Worm (Caenorhabditis elegans) whole organism, young adult: ENCODE measurements around the gene Y39B6A.29.

Source experiments
- C17E4.6 ChIP-seq: fragments of 200-800 bp; sonication (Bioruptor generic); IDR thresholded peaks from 2 replicates; pipeline ENCODE4 v1.3.6; 2022; ENCODE audit warnings: missing genetic modification reagents, missing genetic modification characterization, missing compliant biosample characterization
- F52B5.7 ChIP-seq: sonication (generic microtip); optimal IDR thresholded peaks from 2 replicates; lab custom pipeline; 2016; ENCODE audit warnings: mild to moderate bottlenecking, missing genetic modification characterization, missing compliant biosample characterization
- ama-1 ChIP-seq, 3 experiments: fragments of 150-350 bp in 1 of 3; sonication (generic microtip) in 2 of 3; optimal IDR thresholded peaks; 2 replicates each; lab custom pipeline; 2014 to 2018; ENCODE audit warnings: missing biosample characterization in 2 of 3, missing genetic modification characterization in 2 of 3, missing genetic modification reagents in 2 of 3
- atf-7 ChIP-seq: sonication (generic microtip); optimal IDR thresholded peaks from 2 replicates; lab custom pipeline; 2017; ENCODE audit warnings: mild to moderate bottlenecking, missing genetic modification characterization, missing compliant biosample characterization
- cebp-2 ChIP-seq: fragments of 200-800 bp; sonication (Bioruptor generic); IDR thresholded peaks from 2 replicates; pipeline ENCODE4 v1.3.6; 2022; ENCODE audit warnings: missing genetic modification characterization, missing compliant biosample characterization
- chd-7 ChIP-seq: sonication (generic microtip); optimal IDR thresholded peaks from 2 replicates; lab custom pipeline; 2016; ENCODE audit warnings: mild to moderate bottlenecking, missing genetic modification characterization, moderate library complexity, missing compliant biosample characterization
- ekl-4 ChIP-seq: fragments of 200-800 bp; sonication (Bioruptor generic); IDR thresholded peaks from 2 replicates; pipeline ENCODE4 v1.3.6; 2022; ENCODE audit warnings: missing genetic modification reagents, missing genetic modification characterization, missing compliant biosample characterization
- let-526 ChIP-seq: fragments of 200-800 bp; sonication (Bioruptor generic); IDR thresholded peaks from 2 replicates; pipeline ENCODE4 v1.3.6; 2022; ENCODE audit warnings: missing genetic modification reagents, missing genetic modification characterization, missing compliant biosample characterization
- lin-40 ChIP-seq: sonication (generic microtip); optimal IDR thresholded peaks from 2 replicates; lab custom pipeline; 2016; ENCODE audit warnings: missing genetic modification characterization, mild to moderate bottlenecking, missing compliant biosample characterization, missing genotype, missing genetic modification reagents
- madf-8 ChIP-seq: fragments of 200-800 bp; sonication (Bioruptor generic); conservative IDR thresholded peaks from 2 replicates; pipeline ENCODE4 v1.3.6; 2022; ENCODE audit warnings: missing genetic modification reagents, missing genetic modification characterization, missing compliant biosample characterization
- repo-1 ChIP-seq: sonication (generic microtip); optimal IDR thresholded peaks from 2 replicates; lab custom pipeline; 2017; ENCODE audit warnings: mild to moderate bottlenecking, missing genetic modification characterization, missing compliant biosample characterization
- unc-130 ChIP-seq: sonication (generic microtip); optimal IDR thresholded peaks from 2 replicates; lab custom pipeline; 2016; ENCODE audit warnings: missing genetic modification reagents, missing genetic modification characterization, missing compliant biosample characterization
- ztf-25 ChIP-seq: fragments of 200-800 bp; sonication (Bioruptor generic); IDR thresholded peaks from 2 replicates; pipeline ENCODE4 v1.3.6; 2022; ENCODE audit warnings: missing genetic modification reagents, missing genetic modification characterization, missing compliant biosample characterization

ce11 chrV:19010405-19010804, 14.2 kb downstream of the Y39B6A.29 start:
- TF ChIP-seq repo-1 (no peak), cebp-2 (no peak), ztf-25 (GFP tag; lab: Robert Waterston, UW) (no peak), F52B5.7 (tag; lab: Kevin White, UChicago) (no peak), let-526 (GFP tag; lab: Robert Waterston, UW) (no peak), ama-1 (optimal IDR thresholded peaks at IDR 0.05; lab: Kevin White, UChicago) (no peak), ama-1 (GFP tag; optimal IDR thresholded peaks at IDR 0.05; lab: Kevin White, UChicago) (no peak), C17E4.6 (GFP tag; lab: Robert Waterston, UW) (no peak), ekl-4 (GFP tag; lab: Robert Waterston, UW) (no peak), atf-7 (no peak), unc-130 (GFP tag; lab: Kevin White, UChicago) (no peak), madf-8 (GFP tag; lab: Robert Waterston, UW) (no peak), chd-7 (tag; lab: Kevin White, UChicago) (no peak), lin-40 (no peak)
